Fruit fly (Drosophila melanogaster): ENCODE measurements around the gene CG43084.

CG43084 gene

DNA sequence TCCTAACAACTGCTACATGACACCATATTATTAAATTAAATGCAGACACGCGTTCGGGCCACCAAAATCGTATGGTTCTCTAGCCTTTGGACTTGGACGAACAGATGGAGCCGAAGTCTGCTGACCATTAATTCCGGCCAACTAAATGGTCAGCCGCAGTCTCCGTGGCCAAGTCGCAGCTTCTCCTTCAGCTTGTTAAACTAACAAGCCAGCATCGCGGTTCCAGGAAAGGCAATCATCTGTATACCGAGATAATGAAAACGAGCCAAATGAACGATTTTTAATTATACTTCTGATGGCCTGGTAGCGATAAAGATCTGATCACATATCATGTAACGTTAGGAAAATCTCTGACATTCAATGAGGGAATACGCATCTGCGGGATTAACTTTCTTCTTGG, 19.3 kb downstream of the CG43084 start:
- TF ChIP-seq noc (tag; optimal IDR thresholded peaks at IDR 0.05): no peak

DNA sequence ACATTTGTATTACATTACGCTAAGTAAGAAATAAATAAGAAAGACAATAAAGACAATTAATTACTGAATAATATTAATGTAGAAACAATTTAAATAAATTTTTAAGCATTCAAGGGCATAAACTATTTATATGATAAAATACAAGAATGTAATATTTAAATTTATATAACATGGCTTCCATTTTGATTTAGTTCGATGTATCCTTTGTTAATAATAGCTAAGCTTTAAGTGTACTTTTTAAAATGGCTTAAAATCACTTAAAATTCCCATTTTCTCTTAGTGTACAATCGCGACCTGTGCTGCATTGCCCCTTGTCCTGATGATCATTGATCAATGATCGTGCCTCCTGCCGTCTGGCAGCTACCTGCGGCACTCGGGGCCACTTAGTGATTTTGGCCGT, 19.8 kb downstream of the CG43084 start:
- no peak for TF ChIP-seq noc (tag; optimal IDR thresholded peaks at IDR 0.05)

DNA sequence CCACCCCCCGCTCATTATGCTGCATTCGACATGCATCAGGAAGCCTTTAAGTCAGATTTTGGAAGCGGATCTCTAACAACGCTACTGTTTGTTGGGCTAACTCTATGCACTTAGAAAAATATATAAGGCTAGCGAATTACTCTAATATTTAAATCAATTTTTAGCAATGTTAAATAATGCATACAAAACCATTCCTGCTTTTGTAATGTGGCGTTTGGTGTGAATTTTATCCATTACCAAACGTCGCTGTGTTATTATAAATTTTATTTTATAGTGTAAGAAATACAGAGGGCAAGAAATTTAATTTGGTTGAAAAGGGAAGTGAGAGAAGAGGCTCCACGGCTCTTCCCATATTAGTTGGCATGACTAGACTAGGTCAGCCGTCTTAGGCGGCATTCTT, 22.1 kb downstream of the CG43084 start:
- TF ChIP-seq noc (tag; optimal IDR thresholded peaks at IDR 0.05): no peak

DNA sequence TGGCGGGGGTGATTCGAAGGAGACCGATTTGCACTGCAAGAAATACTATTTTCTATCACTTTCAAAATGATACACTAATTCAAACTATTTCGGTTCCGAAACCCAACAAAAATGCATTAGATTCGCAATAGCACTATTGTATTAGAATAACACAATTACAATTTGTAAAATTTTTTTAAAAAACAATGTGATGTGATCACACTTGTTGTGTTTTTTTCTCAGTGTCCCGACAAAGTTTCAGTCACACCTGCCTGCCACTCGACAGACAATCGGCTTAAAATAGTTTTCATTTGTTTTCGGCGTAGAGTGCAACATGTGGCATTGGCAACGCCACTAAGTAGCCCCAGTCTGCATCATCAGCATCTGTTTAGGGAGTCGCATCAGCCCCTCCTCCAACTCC, 24.5 kb downstream of the CG43084 start:
- no peak for TF ChIP-seq noc (tag; optimal IDR thresholded peaks at IDR 0.05)

DNA sequence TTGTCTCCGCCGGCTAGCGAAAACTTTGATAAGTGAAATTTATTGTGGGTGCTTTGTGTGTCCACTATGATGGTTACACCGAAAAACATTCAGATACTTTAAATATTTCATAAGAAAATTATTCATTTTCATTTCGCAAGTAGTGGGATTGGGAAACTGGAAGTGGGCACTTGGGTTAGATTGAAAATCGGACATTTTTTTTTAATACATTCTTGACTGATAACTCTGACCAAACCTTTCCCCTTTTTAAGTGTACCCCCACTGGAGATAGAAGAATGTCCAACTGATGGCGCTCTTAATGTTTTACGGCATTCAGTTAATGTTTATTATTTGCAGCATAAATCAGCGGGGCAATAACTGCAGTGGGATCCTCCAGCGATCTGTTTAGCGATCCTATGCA, 27.0 kb downstream of the CG43084 start:
- no peak for TF ChIP-seq noc (tag; optimal IDR thresholded peaks at IDR 0.05)

DNA sequence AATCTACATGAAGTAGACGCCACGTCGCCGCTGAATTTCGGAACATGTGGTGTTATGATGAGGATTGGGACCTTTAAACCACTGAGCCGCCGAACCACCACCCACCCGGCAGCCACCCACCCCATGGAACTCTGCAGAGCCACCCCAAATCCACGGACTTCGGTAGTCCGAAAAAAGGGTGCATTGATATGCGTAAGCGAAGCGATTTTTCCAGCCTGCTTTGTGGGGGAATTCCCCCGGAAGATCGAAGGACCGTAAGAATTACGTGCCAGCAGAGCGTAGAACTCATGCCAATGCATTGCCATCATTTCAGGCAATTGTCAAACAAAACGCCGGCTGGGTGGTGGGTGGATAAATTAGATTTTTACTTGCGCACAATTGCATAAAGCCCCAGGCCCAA, 27.6 kb downstream of the CG43084 start:
- no peak for TF ChIP-seq noc (tag; optimal IDR thresholded peaks at IDR 0.05)

DNA sequence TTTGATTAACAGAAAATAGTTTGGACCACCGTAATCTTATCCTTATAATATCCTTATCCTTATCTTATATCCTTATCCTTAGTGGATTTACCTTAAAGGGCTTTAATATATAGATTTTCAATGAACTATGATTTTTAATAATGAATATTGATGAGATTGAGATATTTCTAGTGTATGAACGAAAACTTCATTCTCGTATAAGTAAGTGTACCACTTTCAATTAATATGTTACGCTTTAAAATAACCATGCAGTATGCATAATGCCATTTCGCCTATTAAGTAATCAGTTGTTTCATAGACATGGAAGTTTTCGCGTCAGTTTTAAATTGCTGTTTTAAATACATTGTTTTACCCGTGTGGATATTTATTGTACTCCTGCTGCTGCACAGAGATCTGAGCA, 28.8 kb downstream of the CG43084 start, which contains the start of gene CG7304:
TSS of gene CG7304 (plus strand) at position 301 of the 400 bp plus-strand sequence.
- TF ChIP-seq noc (tag; optimal IDR thresholded peaks at IDR 0.05): no peak

DNA sequence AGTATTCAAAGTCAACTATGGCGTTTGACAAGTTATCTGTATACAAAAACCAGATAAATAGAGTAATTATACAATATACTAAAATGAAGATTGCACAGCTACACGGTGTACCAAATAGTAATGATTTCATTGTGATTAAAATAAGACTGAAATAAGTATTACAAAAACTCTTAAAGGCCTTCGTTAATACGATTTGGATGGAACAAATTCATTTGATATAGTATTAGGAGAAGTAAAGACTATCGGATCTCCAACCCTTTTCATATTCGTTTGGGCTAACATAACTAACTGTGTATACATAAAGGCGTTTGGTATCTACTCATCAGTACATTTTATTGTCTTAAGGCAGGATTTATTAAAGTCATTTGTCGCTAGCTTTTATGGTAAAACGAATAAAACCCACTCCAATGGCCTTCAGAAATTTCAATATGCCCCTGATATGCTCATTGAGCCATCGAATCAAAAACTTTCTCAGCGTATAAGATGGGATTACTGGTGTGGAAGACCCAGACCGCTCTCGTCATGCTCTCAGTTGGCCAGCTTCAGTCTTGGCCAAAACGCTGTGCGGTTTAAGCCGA, 32.8 kb downstream of the CG43084 start, which contains the start of the genes CG7579 and Pgant8:
TSS of gene CG7579 (minus strand) at position 101 of the 578 bp plus-strand sequence.
TSS of gene Pgant8 (plus strand) at position 528 of the 578 bp plus-strand sequence.
- no peak for TF ChIP-seq noc (tag; optimal IDR thresholded peaks at IDR 0.05)

DNA sequence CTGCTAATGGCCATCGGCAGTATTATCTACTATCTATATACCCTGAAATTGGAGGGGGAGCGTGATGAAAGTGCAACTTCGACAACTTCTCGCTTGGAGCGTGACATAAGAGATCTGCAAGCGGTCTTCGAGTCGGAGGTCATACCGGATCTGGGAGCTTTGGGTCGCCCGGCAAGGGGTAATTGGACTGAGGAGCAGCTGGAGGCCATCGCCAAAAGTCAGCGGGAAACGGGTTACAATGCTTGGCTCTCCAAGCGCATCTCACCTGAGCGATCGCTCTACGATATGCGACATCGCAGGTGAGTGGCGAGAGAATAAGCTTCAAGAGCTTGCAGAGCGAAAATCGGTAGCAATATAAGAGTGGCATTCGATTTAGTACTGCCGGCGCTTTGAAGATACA, 33.4 kb downstream of the CG43084 start:
- no peak for TF ChIP-seq noc (tag; optimal IDR thresholded peaks at IDR 0.05)

DNA sequence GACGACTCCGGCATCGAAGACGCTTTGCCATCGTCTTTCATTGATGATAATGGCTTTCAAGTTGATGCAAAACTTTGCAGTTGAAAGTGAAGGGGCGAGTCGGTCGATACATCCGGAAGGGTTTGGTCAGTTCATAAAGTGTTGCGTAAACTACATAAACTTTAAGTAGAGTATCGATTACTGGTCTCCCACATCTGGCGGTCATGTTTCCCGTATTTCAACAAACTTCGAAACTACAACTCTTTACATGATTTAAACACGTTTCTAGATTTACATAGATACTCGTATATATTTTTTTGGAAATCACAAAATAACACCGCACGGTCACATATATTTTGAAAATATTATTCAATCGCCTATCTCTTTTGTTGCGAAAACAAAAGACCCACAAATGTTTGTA, 37.1 kb downstream of the CG43084 start, which contains the start of gene CG34452:
TSS of gene CG34452 (minus strand) at position 101 of the 400 bp plus-strand sequence.
- TF ChIP-seq noc (tag; optimal IDR thresholded peaks at IDR 0.05): no peak

DNA sequence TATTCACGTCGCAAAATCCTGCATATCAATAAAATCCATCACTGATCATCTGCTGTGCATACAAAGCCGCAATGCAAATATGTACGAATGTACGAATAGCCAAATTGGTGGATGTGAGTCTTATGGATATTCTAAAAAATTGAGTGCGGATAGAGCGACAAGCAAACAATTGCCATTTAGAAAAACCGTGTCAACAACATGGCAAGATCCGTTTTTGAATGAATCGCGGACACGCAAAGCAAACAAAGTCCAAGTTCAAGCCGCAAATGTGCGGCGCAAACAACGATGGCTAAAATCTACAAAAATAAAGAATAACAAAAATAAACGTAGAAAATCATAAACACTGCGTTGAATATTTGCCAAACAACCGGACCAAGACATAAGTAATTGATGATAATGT, 38.9 kb downstream of the CG43084 start:
- peak; percentile 48 for TF ChIP-seq noc (tag; optimal IDR thresholded peaks at IDR 0.05)

DNA sequence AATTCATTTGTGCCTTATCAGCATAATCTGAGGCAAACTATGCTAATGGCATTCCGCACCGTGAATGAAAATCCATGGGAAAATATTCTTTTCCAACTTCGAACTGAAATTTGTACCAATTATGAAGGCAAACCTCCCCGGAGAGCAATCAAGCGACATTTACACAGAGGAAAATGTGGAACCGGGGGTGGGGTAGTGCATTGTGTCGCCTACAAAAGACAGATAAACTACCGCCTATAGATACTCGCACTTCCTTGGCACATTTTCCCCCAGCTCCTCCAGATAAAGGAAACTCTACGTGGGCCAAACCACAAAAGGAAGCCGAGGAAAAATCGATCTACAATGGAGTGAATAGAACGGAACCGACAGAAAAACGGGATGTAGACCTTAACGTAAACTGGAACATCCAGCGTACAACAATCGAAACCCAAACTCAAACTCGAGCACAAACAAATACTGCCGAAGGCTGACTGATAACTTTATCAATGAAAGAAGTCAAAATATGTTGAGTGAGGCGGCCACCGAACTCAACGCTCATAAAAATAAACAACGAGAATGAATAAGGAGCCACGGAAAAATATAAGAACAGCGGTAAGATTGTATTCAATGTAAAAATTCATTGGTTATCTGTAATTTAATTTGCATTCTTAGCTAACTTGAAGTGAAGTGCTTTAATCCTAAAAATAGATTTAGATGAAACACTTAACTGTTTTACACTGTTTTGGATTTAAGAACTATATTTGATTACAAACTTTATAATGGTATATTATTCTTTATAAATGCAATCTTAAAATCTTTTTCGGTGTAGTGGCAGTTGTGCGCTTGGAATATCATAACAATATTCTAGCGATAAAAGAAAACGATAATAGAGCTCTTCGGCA, 40.3 kb downstream of the CG43084 start:
- TF ChIP-seq noc (tag; optimal IDR thresholded peaks at IDR 0.05): peak; percentile 31

DNA sequence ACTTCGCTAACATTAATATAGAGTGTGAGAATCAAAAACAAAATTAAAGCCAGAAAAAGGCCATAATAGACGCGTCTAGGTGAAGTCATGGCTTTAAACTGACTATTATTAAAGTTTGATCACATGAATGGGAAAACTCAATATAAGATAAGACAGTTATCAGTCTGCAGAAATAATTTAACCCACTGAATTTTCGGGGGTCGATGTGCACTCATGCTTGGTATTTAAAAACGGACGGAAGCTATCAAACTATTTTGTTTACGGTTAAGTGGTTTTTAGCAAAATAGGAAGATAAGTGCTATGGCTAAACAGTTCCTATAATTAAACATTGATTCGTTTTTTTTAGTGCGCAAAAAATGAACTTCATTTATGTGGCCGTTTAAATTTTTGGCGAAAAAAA, 41.3 kb downstream of the CG43084 start, which contains the start of gene CG34451:
TSS of gene CG34451 (minus strand) at position 101 of the 400 bp plus-strand sequence.
- TF ChIP-seq noc (tag; optimal IDR thresholded peaks at IDR 0.05): no peak

DNA sequence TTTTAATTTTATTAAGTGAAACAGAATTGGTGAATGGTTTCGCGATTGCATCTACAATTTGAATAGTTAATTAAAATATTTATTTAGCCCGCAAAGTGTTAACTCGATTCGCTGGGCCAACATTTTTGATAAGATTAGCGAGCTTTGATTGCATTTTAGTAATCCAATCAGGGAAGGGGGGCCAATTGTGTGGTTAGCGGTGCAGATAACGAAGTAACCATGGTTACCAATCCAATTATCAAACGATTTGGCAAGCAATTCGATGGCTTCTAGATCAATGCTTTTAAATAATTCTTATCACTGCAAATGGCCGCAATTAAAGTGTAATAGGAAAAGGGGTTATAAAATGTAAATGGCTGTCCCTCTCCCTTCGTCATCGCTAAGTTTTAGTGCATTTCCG, 41.7 kb downstream of the CG43084 start:
- no peak for TF ChIP-seq noc (tag; optimal IDR thresholded peaks at IDR 0.05)

DNA sequence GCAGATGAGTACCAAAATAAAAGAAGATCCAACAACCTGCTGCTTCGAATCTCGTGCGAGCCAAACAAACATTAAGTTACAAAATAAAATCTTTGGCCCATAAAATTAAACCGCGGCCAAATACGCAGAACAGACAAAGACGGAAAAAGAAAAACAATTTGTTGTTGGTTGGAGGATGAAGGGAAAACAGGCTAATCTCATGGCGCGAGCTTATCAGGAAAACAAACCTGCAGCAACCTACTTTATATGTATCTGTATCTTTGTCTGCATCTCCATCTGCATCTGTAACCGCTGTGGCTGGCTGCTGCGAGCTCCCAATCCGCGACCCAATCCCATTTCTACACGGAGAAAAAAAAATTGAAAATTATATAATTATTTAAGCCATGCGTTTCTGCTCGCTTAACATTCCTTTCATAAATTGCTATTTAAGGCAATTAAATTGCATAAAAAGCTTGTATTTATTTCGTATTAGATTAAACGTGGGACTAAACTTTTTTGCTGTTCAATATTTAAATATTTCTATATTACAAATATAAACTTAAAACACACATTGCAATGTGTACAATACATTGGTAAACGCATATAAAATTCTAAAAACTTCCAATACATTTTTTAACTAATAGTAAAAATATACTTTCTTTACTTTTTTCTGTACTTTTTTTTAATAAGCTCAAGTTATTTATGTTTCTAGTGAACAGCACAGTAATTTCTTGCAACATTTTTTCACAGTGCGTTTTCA, 42.3 kb downstream of the CG43084 start:
- no peak for TF ChIP-seq noc (tag; optimal IDR thresholded peaks at IDR 0.05)

DNA sequence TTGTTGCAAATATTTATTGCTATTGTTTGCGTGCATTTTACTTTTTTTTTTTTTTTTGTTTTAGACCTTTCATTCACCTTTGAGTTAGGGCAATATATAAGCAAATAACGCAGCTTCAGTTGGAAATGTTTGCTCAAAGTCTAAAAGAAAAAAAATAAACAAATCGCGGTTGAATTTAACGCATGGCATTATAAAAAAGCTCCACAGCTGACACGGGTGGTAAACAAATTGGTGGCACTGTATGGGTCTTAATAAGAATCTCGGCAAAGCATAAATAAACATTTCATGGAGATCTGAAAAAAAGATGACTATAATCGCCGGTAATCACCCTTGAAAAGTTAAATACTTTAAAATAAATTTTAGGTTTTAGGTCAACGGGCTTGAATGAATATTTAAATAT, 43.8 kb downstream of the CG43084 start:
- TF ChIP-seq noc (tag; optimal IDR thresholded peaks at IDR 0.05): peak; percentile 2

Data from whole organism, larva.